Worm (Caenorhabditis elegans) whole organism, L3 larva: ENCODE results near the gene C16C10.1.

Experiments used
- R02D3.7 ChIP-seq: fragments of 150-350 bp; optimal IDR thresholded peaks from 2 replicates; lab custom pipeline; 2014; ENCODE audit warnings: missing biosample characterization, missing genetic modification characterization
- aly-2 ChIP-seq: fragments of 150-350 bp; optimal IDR thresholded peaks from 2 replicates; lab custom pipeline; 2014; ENCODE audit warnings: missing biosample characterization, missing genetic modification characterization
- ceh-28 ChIP-seq: fragments of 150-350 bp; optimal IDR thresholded peaks from 2 replicates; lab custom pipeline; 2014; ENCODE audit warnings: missing biosample characterization, missing genetic modification reagents, missing genetic modification characterization
- ceh-82 ChIP-seq: fragments of 150-350 bp; optimal IDR thresholded peaks from 2 replicates; lab custom pipeline; 2014; ENCODE audit warnings: missing biosample characterization, missing genetic modification characterization
- elt-2 ChIP-seq: sonication (generic microtip); optimal IDR thresholded peaks from 2 replicates; lab custom pipeline; 2016; ENCODE audit warnings: missing genetic modification reagents, mild to moderate bottlenecking, missing genetic modification characterization, missing compliant biosample characterization
- fkh-10 ChIP-seq: sonication (generic microtip); optimal IDR thresholded peaks from 2 replicates; lab custom pipeline; 2017; ENCODE audit warnings: missing biosample characterization, missing genetic modification reagents, missing genetic modification characterization
- hmg-11 ChIP-seq: sonication (generic microtip); optimal IDR thresholded peaks from 2 replicates; lab custom pipeline; 2016; ENCODE audit warnings: missing genetic modification characterization, missing compliant biosample characterization
- jun-1 ChIP-seq: fragments of 150-350 bp; optimal IDR thresholded peaks from 2 replicates; lab custom pipeline; 2014; ENCODE audit warnings: missing biosample characterization, missing genetic modification reagents, missing genetic modification characterization
- lin-39 ChIP-seq: fragments of 150-350 bp; optimal IDR thresholded peaks from 2 replicates; lab custom pipeline; 2018; ENCODE audit warnings: missing biosample characterization, missing genetic modification reagents, missing genetic modification characterization
- nfya-1 ChIP-seq: sonication (generic microtip); optimal IDR thresholded peaks from 2 replicates; lab custom pipeline; 2017; ENCODE audit warnings: missing genetic modification characterization, mild to moderate bottlenecking, missing compliant biosample characterization, antibody characterized with exemption, moderate library complexity; ENCODE audit not compliant: insufficient read depth
- nhr-237 ChIP-seq: fragments of 150-350 bp; optimal IDR thresholded peaks from 2 replicates; lab custom pipeline; 2014; ENCODE audit warnings: missing biosample characterization, missing genetic modification characterization
- nhr-77 ChIP-seq: fragments of 150-350 bp; optimal IDR thresholded peaks from 2 replicates; lab custom pipeline; 2014; ENCODE audit warnings: missing biosample characterization, missing genetic modification characterization
- ztf-11 ChIP-seq: fragments of 150-350 bp; optimal IDR thresholded peaks from 2 replicates; lab custom pipeline; 2014; ENCODE audit warnings: missing biosample characterization, missing genetic modification characterization

Gene C16C10.1

DNA sequence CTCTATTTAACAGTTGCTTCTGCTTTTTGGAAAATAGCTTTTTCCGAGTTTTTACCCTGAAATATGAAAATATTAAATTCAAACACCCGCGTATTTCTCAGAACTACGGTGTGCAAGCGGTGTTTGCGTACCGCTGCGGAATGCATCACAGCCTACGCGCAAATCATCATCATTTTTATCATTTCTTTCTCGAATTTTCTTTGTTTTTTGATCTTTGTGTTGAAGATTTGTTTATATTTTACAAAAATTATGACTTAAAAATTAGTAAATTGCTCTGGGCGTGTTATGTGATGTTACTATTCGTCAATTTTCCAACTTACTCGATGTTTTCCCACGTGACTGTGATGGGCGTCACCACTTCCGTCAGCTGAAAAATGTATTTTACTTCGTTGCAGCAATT, 30.3 kb downstream of the C16C10.1 start (continued):
- TF ChIP-seq nhr-77 (no peak), elt-2 (peak; percentile 62), ztf-11 (tag; lab: Kevin White, UChicago) (no peak), nfya-1 (tag; lab: Kevin White, UChicago) (peak; percentile 93), R02D3.7 (tag; lab: Kevin White, UChicago) (peak; percentile 35)
- TF ChIP-seq, all 47 proteins: peak for 15

- TF ChIP-seq elt-2 (no peak), nfya-1 (tag; lab: Kevin White, UChicago) (peak; percentile 85), jun-1 (tag; lab: Kevin White, UChicago) (no peak)
- TF ChIP-seq, all 47 proteins: peak for 1
These were observed 38.1 kb downstream of the C16C10.1 start for ce11 chrIII:4143170-4143569.

DNA sequence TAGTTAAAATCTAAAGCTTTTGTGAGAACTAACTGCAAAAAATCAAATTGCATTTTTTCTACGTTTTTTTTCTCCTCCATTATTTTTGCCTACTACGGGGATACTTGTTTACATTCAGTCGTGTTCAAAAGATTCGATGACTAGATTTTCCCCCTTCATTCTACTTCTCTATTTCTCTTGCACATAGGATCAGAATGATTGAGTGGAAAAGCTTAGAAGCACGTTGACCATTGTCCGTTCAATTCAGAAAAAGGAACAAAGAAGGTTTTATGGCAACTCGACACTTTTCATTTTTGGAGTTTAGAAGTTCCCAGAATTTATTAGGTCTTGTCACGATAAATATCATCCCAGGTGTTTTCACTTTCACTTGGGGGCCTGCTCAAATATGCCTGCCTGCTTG, 44.1 kb downstream of the C16C10.1 start:
- TF ChIP-seq lin-39 (tag; lab: Kevin White, UChicago): peak; percentile 46
- no peak for TF ChIP-seq ceh-28 (tag; lab: Kevin White, UChicago)

DNA sequence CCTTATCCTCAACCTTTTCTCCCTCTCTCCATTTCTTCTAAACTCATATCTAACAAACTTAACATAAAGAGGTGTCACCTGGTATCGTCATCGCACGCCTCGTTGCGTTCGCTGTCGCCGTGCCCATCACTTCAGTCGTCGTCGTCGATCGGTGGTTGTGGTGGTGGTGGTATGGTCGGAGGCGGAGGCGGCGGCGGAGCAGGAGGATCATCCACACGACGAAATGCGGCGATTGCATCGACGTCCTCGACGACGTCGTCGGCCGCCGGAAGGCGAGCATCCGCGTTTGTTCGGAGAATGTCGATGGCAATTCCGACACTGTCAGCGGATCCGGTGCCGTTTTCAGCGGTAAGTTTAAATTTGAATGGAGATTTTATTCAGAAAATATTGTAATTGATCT, 47.2 kb downstream of the C16C10.1 start:
- TF ChIP-seq aly-2 (no peak), lin-39 (tag; lab: Kevin White, UChicago) (no peak)

ce11 chrIII:4131814-4132555, 49.3 kb downstream of the C16C10.1 start:
- no peak for TF ChIP-seq nhr-237 (tag; lab: Kevin White, UChicago)
- no peak for TF ChIP-seq ceh-82 (tag; lab: Kevin White, UChicago)
- TF ChIP-seq nfya-1 (tag; lab: Kevin White, UChicago): peak; percentile 95
- TF ChIP-seq fkh-10: peak; percentile 50
- TF ChIP-seq hmg-11: no peak
